Worm (Caenorhabditis elegans) whole organism, mixed stage, embryonic: ENCODE measurements around the gene Y45G12B.2.

Source experiments
- cnd-1 ChIP-seq: fragments of 200-800 bp; sonication (Bioruptor generic); optimal IDR thresholded peaks from 2 replicates; lab custom pipeline; 2018; ENCODE audit warnings: mild to moderate bottlenecking, missing genetic modification characterization, missing compliant biosample characterization
- lin-32 ChIP-seq: fragments of 200-800 bp; sonication (Bioruptor generic); optimal IDR thresholded peaks from 2 replicates; lab custom pipeline; 2018; ENCODE audit warnings: mild to moderate bottlenecking, missing genetic modification characterization, missing compliant biosample characterization
- lsy-2 ChIP-seq: fragments of 150-350 bp; optimal IDR thresholded peaks from 2 replicates; lab custom pipeline; 2014; ENCODE audit warnings: missing biosample characterization, missing genetic modification characterization
- nhr-12 ChIP-seq: fragments of 150-350 bp; optimal IDR thresholded peaks from 2 replicates; lab custom pipeline; 2014; ENCODE audit warnings: missing biosample characterization, missing genetic modification characterization
- nhr-237 ChIP-seq: fragments of 150-350 bp; optimal IDR thresholded peaks from 2 replicates; lab custom pipeline; 2014; ENCODE audit warnings: missing biosample characterization, missing genetic modification characterization
- nhr-28 ChIP-seq: fragments of 150-350 bp; optimal IDR thresholded peaks from 2 replicates; lab custom pipeline; 2014; ENCODE audit warnings: missing biosample characterization, missing genetic modification characterization
- nhr-76 ChIP-seq: sonication (generic microtip); optimal IDR thresholded peaks from 2 replicates; lab custom pipeline; 2017; ENCODE audit warnings: missing biosample characterization, missing genetic modification characterization
- snpc-4 ChIP-seq: fragments of 150-350 bp; optimal IDR thresholded peaks from 2 replicates; lab custom pipeline; 2014; ENCODE audit warnings: missing biosample characterization, missing genetic modification characterization
- sptf-1 ChIP-seq: sonication (generic microtip); optimal IDR thresholded peaks from 2 replicates; lab custom pipeline; 2017; ENCODE audit warnings: mild to moderate bottlenecking, missing genetic modification characterization, moderate library complexity, missing compliant biosample characterization
- unc-39 ChIP-seq: fragments of 150-350 bp; optimal IDR thresholded peaks from 2 replicates; lab custom pipeline; 2014; ENCODE audit warnings: missing biosample characterization, missing genetic modification characterization
- unc-62 ChIP-seq: fragments of 150-350 bp; optimal IDR thresholded peaks from 2 replicates; lab custom pipeline; 2014; ENCODE audit warnings: missing biosample characterization, missing genetic modification reagents, missing genetic modification characterization

DNA sequence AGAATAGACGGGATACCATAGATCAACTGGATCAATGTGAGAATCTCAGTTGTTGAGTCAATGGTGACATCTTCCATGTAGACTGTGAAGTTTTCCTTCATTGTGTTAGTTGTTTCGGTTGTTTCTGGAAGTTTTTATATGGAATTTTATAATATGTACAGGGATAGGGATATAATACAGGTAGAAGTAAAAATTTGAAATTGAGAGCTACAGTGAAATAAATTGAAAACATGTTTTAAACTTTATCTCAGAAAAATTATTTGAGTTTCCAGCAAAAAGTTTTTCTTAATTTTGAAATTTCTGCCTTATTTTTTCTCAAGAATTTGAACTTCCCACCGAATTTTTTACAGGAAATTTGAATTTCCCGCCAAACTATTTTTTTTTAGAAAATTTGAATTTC lies 47.7 kb downstream of the Y45G12B.2 start, which contains the start of gene srg-62:
- TF ChIP-seq unc-62 (GFP tag; lab: Kevin White, UChicago) (no peak), sptf-1 (tag; lab: Kevin White, UChicago) (no peak), nhr-76 (tag; lab: Kevin White, UChicago) (no peak), nhr-28 (no peak), lsy-2 (no peak), lin-32 (no peak), nhr-12 (tag; lab: Kevin White, UChicago) (no peak), unc-39 (no peak), nhr-237 (no peak), cnd-1 (tag; lab: Kevin White, UChicago) (no peak), snpc-4 (tag; lab: Kevin White, UChicago) (no peak)
